Worm (Caenorhabditis elegans): ENCODE results near the gene sax-7.

ce11 chrIV:8112187-8112586 is 49.7 kb downstream of the sax-7 start, which contains the start of gene Y42H9AR.4:
- TF ChIP-seq W03F9.2 (tag; optimal IDR thresholded peaks at IDR 0.05) (no peak), him-1 (tag; optimal IDR thresholded peaks at IDR 0.05) (no peak)

All from whole organism, L4/young adult.